Fruit fly (Drosophila melanogaster) whole organism, prepupa: Measurements from ENCODE around the gene Ktl.

Experiments
- CG1621 ChIP-seq: fragments of 200-800 bp; sonication (Bioruptor generic); optimal IDR thresholded peaks from 3 replicates; lab custom pipeline; 2018; ENCODE audit warnings: missing biosample characterization, mild to moderate bottlenecking, missing genetic modification characterization
- CG32006 ChIP-seq: fragments of 200-800 bp; sonication (Bioruptor generic); optimal IDR thresholded peaks from 3 replicates; lab custom pipeline; 2017; ENCODE audit warnings: missing biosample characterization, mild to moderate bottlenecking, missing genetic modification characterization
- CG6854 ChIP-seq: fragments of 200-800 bp; sonication (Bioruptor generic); optimal IDR thresholded peaks from 2 replicates; lab custom pipeline; 2017; ENCODE audit warnings: missing biosample characterization, mild to moderate bottlenecking, missing genetic modification characterization
- dsx ChIP-seq: fragments of 200-800 bp; optimal IDR thresholded peaks from 3 replicates; lab custom pipeline; 2019; ENCODE audit warnings: missing biosample characterization, mild to moderate bottlenecking, missing genetic modification characterization, moderate library complexity; ENCODE audit not compliant: poor library complexity, severe bottlenecking

DNA sequence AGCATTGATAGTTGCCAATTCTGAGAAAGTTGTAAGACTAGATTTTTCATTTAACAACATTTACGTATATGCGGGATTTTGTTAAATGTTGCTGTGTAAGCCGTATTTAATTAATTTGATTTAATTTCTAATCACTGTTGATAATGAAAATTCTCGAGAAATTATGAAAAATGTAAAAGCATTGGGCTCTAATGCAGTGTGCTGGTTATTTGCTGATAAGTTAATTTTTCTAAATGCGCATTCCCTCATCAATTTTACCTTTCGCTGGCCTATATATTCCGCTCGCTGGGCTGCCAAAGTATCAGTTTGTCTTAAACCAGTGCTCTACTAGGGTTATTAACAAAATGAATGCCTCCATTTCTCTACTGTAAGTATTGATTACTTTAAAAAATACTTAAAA, 24.4 kb downstream of the Ktl start, which contains the start of gene TotC:
- TF ChIP-seq CG32006 (GFP tag; lab: Kevin White, UChicago) (no peak), CG1621 (tag; lab: Kevin White, UChicago) (no peak), dsx (GFP tag; lab: Kevin White, UChicago) (no peak), CG6854 (GFP tag; lab: Kevin White, UChicago) (no peak)
